In genomic region chr2L:6471978-6472776, dm6 we compare ENCODE assay signal across 1 fruit fly cellular context.
A peak's percentile ranks its signal among the peaks of the same experiment; 100 is the strongest.
TF ChIP-seq lines count a peak whose summit lies in the region.

No protein-coding gene starts in this region.

TF ChIP-seq in whole organism, embryonic, 481 proteins besides CTCF, POLR2A, EP300 and RAD21 (continued from another document):
- TF ChIP-seq cwo (GFP tag; optimal IDR thresholded peaks at IDR 0.05; lab: Kevin White, UChicago) (peak; percentile 4), seq (GFP tag; IDR thresholded peaks at IDR 0.05; lab: Robert Waterston, UW) (0 out of 2 replicates have a peak, but pooled peaks have one; percentile 18), ind (GFP tag; optimal IDR thresholded peaks at IDR 0.05; lab: Kevin White, UChicago) (peak; percentile 21), slbo (GFP tag; IDR thresholded peaks at IDR 0.05; lab: Robert Waterston, UW) (0 out of 2 replicates have a peak, but pooled peaks have one; percentile 8), D19B (GFP tag; optimal IDR thresholded peaks at IDR 0.05; lab: Kevin White, UChicago) (peak; percentile 92), CG12155 (GFP tag; optimal IDR thresholded peaks at IDR 0.05; lab: Kevin White, UChicago) (no peak), fd102C (GFP tag; optimal IDR thresholded peaks at IDR 0.05; lab: Kevin White, UChicago) (no peak), mirr (GFP tag; optimal IDR thresholded peaks at IDR 0.05; lab: Kevin White, UChicago) (peak; percentile 36), CG10274 (GFP tag; optimal IDR thresholded peaks at IDR 0.05; lab: Kevin White, UChicago) (peak; percentile 14), usp (GFP tag; optimal IDR thresholded peaks at IDR 0.05; lab: Kevin White, UChicago) (no peak), CG4360 (GFP tag; IDR thresholded peaks at IDR 0.05; lab: Robert Waterston, UW) (no peak), CG15479 (GFP tag; optimal IDR thresholded peaks at IDR 0.05; lab: Kevin White, UChicago) (no peak), CG10431 (GFP tag; optimal IDR thresholded peaks at IDR 0.05; lab: Kevin White, UChicago) (no peak), NFAT (GFP tag; IDR thresholded peaks at IDR 0.05; lab: Robert Waterston, UW) (0 out of 2 replicates have a peak, but pooled peaks have one; percentile 33), pzg (GFP tag; optimal IDR thresholded peaks at IDR 0.05; lab: Kevin White, UChicago) (no peak), CG2678 (tag; optimal IDR thresholded peaks at IDR 0.05; lab: Kevin White, UChicago) (peak; percentile 60), gce (GFP tag; IDR thresholded peaks at IDR 0.05; lab: Robert Waterston, UW) (0 out of 3 replicates have a peak, but pooled peaks have one; percentile 8), cg (GFP tag; optimal IDR thresholded peaks at IDR 0.05; lab: Kevin White, UChicago) (peak; percentile 20), vvl (GFP tag; IDR thresholded peaks at IDR 0.05; lab: Robert Waterston, UW) (peak; percentile 22; the same call in 1 of the 2 replicates), chinmo (GFP tag; IDR thresholded peaks at IDR 0.05; lab: Robert Waterston, UW; ENCODE audit: partially characterized antibody) (peak; percentile 78; the same call in 2 of the 4 replicates), CG6272 (GFP tag; IDR thresholded peaks at IDR 0.05; lab: Robert Waterston, UW) (no peak), croc (GFP tag; conservative IDR thresholded peaks at IDR 0.05; lab: Robert Waterston, UW) (no peak), PHDP (tag; optimal IDR thresholded peaks at IDR 0.05; lab: Kevin White, UChicago) (peak; percentile 18), CG14014 (GFP tag; IDR thresholded peaks at IDR 0.05; lab: Robert Waterston, UW) (peak; percentile 22; the same call in 1 of the 2 replicates), Eip74EF (GFP tag; optimal IDR thresholded peaks at IDR 0.05; lab: Kevin White, UChicago) (peak in 1 of 2 experiments; percentile 2), CG34422 (GFP tag; IDR thresholded peaks at IDR 0.05; lab: Robert Waterston, UW) (peak; percentile 42; the same call in 1 of the 3 replicates), HLH4C (GFP tag; IDR thresholded peaks at IDR 0.05; lab: Robert Waterston, UW; ENCODE audit: partially characterized antibody) (no peak), unpg (GFP tag; optimal IDR thresholded peaks at IDR 0.05; lab: Kevin White, UChicago) (peak; percentile 5), bab2 (GFP tag; optimal IDR thresholded peaks at IDR 0.05; lab: Kevin White, UChicago) (no peak), Trl (optimal IDR thresholded peaks at IDR 0.05; lab: Kevin White, UChicago) (peak in 1 of 2 experiments; percentile 17), Trl (GFP tag; optimal IDR thresholded peaks at IDR 0.05; lab: Kevin White, UChicago) (no peak), dimm (GFP tag; IDR thresholded peaks at IDR 0.05; lab: Robert Waterston, UW) (no peak), row (GFP tag; IDR thresholded peaks at IDR 0.05; lab: Robert Waterston, UW) (peak; percentile 49), sisA (GFP tag; IDR thresholded peaks at IDR 0.05; lab: Robert Waterston, UW) (0 out of 2 replicates have a peak, but pooled peaks have one; percentile 29), phol (tag; optimal IDR thresholded peaks at IDR 0.05; lab: Kevin White, UChicago) (peak; percentile 21), CG18476 (GFP tag; optimal IDR thresholded peaks at IDR 0.05; lab: Kevin White, UChicago) (peak; percentile 40), CoRest (tag; optimal IDR thresholded peaks at IDR 0.05; lab: Kevin White, UChicago) (peak; percentile 33), CG16815 (GFP tag; optimal IDR thresholded peaks at IDR 0.05; lab: Kevin White, UChicago) (no peak), Taf1 (GFP tag; IDR thresholded peaks at IDR 0.05; lab: Robert Waterston, UW) (peak; percentile 32; the same call in 1 of the 2 replicates), Sin3A (optimal IDR thresholded peaks at IDR 0.05; lab: Kevin White, UChicago) (no peak), Dfd (GFP tag; optimal IDR thresholded peaks at IDR 0.05; lab: Kevin White, UChicago) (no peak), CG33557 (GFP tag; optimal IDR thresholded peaks at IDR 0.05; lab: Kevin White, UChicago) (no peak), CG31441 (GFP tag; IDR thresholded peaks at IDR 0.05; lab: Robert Waterston, UW) (no peak), sob (GFP tag; IDR thresholded peaks at IDR 0.05; lab: Robert Waterston, UW) (0 out of 2 replicates have a peak, but pooled peaks have one; percentile 5), bcd (GFP tag; optimal IDR thresholded peaks at IDR 0.05; lab: Kevin White, UChicago) (peak; percentile 38), CG2712 (tag; optimal IDR thresholded peaks at IDR 0.05; lab: Kevin White, UChicago) (peak; percentile 35), Oli (tag; optimal IDR thresholded peaks at IDR 0.05; lab: Kevin White, UChicago) (peak; percentile 27), Pdp1 (GFP tag; optimal IDR thresholded peaks at IDR 0.05; lab: Kevin White, UChicago) (no peak), tio (GFP tag; optimal IDR thresholded peaks at IDR 0.05; lab: Kevin White, UChicago) (peak; percentile 18), CG7786 (GFP tag; optimal IDR thresholded peaks at IDR 0.05; lab: Kevin White, UChicago) (no peak), dysf (GFP tag; IDR thresholded peaks at IDR 0.05; lab: Robert Waterston, UW) (peak; percentile 20; the same call in 1 of the 3 replicates), CG12391 (tag; optimal IDR thresholded peaks at IDR 0.05; lab: Kevin White, UChicago) (peak; percentile 6), CG2889 (GFP tag; IDR thresholded peaks at IDR 0.05; lab: Robert Waterston, UW) (no peak), Hmr (GFP tag; optimal IDR thresholded peaks at IDR 0.05; lab: Kevin White, UChicago) (no peak), bbx (GFP tag; IDR thresholded peaks at IDR 0.05; lab: Robert Waterston, UW; ENCODE audit: partially characterized antibody) (peak; percentile 40; the same call in 1 of the 2 replicates), Mrtf (GFP tag; IDR thresholded peaks at IDR 0.05; lab: Robert Waterston, UW) (0 out of 3 replicates have a peak, but pooled peaks have one; percentile 34), Bgb (GFP tag; IDR thresholded peaks at IDR 0.05; lab: Robert Waterston, UW; ENCODE audit: partially characterized antibody) (peak; percentile 31; the same call in 1 of the 2 replicates), ttk (GFP tag; IDR thresholded peaks at IDR 0.05; lab: Robert Waterston, UW) (0 out of 2 replicates have a peak, but pooled peaks have one; percentile 4), CG17359 (tag; optimal IDR thresholded peaks at IDR 0.05; lab: Kevin White, UChicago) (peak; percentile 1)
TF ChIP-seq in whole organism, embryonic: peak in this region for 78.
